Fruit fly (Drosophila melanogaster) whole organism, embryonic: ENCODE data around the gene Spps.
A peak's percentile ranks its signal among the peaks of the same experiment; 100 is the strongest.

Experiments used
- Bdp1 ChIP-seq: fragments of 200-800 bp; sonication (Bioruptor generic); optimal IDR thresholded peaks from 3 replicates; lab custom pipeline; 2016; ENCODE audit warnings: missing biosample characterization, missing genetic modification characterization
- CG10979 ChIP-seq: fragments of 200-800 bp; sonication (Bioruptor generic); optimal IDR thresholded peaks from 2 replicates; lab custom pipeline; 2018; ENCODE audit warnings: missing biosample characterization, mild to moderate bottlenecking, missing genetic modification characterization, moderate library complexity
- CG13296 ChIP-seq: fragments of 200-800 bp; sonication (Bioruptor generic); optimal IDR thresholded peaks from 3 replicates; lab custom pipeline; 2018; ENCODE audit warnings: missing biosample characterization, mild to moderate bottlenecking, missing genetic modification characterization
- CG13624 ChIP-seq: fragments of 200-800 bp; sonication (Bioruptor generic); optimal IDR thresholded peaks from 2 replicates; lab custom pipeline; 2016; ENCODE audit warnings: missing biosample characterization, missing genetic modification characterization
- CG13775 ChIP-seq: fragments of 200-800 bp; sonication (Bioruptor generic); optimal IDR thresholded peaks from 3 replicates; lab custom pipeline; 2017; ENCODE audit warnings: missing biosample characterization, mild to moderate bottlenecking, missing genetic modification characterization
- CG1602 ChIP-seq: fragments of 200-800 bp; sonication (Bioruptor generic); optimal IDR thresholded peaks from 3 replicates; lab custom pipeline; 2016; ENCODE audit warnings: missing biosample characterization, missing genetic modification characterization
- CG18476 ChIP-seq: fragments of 200-800 bp; sonication (Bioruptor generic); optimal IDR thresholded peaks from 2 replicates; lab custom pipeline; 2016; ENCODE audit warnings: missing biosample characterization, mild to moderate bottlenecking, missing genetic modification characterization
- CG18599 ChIP-seq: fragments of 200-800 bp; sonication (Bioruptor generic); optimal IDR thresholded peaks from 3 replicates; lab custom pipeline; 2017; ENCODE audit warnings: missing biosample characterization, missing genetic modification characterization, mild to moderate bottlenecking, moderate library complexity, missing genetic modification reagents
- CG18619 ChIP-seq: fragments of 200-800 bp; sonication (Bioruptor generic); optimal IDR thresholded peaks from 3 replicates; lab custom pipeline; 2017; ENCODE audit warnings: missing biosample characterization, mild to moderate bottlenecking, missing genetic modification characterization
- CG30431 ChIP-seq: fragments of 200-800 bp; sonication (Bioruptor generic); optimal IDR thresholded peaks from 2 replicates; lab custom pipeline; 2017; ENCODE audit warnings: missing biosample characterization, missing genetic modification characterization
- CG4820 ChIP-seq: fragments of 200-800 bp; sonication (Bioruptor generic); optimal IDR thresholded peaks from 3 replicates; lab custom pipeline; 2016; ENCODE audit warnings: missing biosample characterization, missing genetic modification characterization
- CG5245 ChIP-seq: fragments of 200-800 bp; sonication (Bioruptor generic); optimal IDR thresholded peaks from 3 replicates; lab custom pipeline; 2016; ENCODE audit warnings: missing biosample characterization, missing genetic modification characterization
- CG5953 ChIP-seq: fragments of 200-800 bp; sonication (Bioruptor generic); IDR thresholded peaks from 2 replicates; pipeline ENCODE4 v1.3.6; 2022; ENCODE audit warnings: missing biosample characterization, missing genetic modification characterization
- CG8924 ChIP-seq: fragments of 200-800 bp; optimal IDR thresholded peaks from 3 replicates; lab custom pipeline; 2019; ENCODE audit warnings: missing biosample characterization, mild to moderate bottlenecking, missing genetic modification characterization, moderate library complexity
- CG9932 ChIP-seq: fragments of 200-800 bp; sonication (Bioruptor generic); IDR thresholded peaks from 2 replicates; pipeline ENCODE4 v1.3.6; 2022; ENCODE audit warnings: missing biosample characterization, missing genetic modification characterization
- CTCF ChIP-seq: fragments of 200-800 bp; sonication (Bioruptor generic); optimal IDR thresholded peaks from 2 replicates; lab custom pipeline; 2017; ENCODE audit warnings: missing biosample characterization, mild to moderate bottlenecking, missing genetic modification characterization, moderate library complexity
- Chrac-16 ChIP-seq: fragments of 200-800 bp; sonication (Bioruptor generic); optimal IDR thresholded peaks from 3 replicates; lab custom pipeline; 2016; ENCODE audit warnings: missing biosample characterization, missing genetic modification characterization
- Dll ChIP-seq: fragments of 200-800 bp; sonication (Bioruptor generic); IDR thresholded peaks from 4 replicates; pipeline ENCODE4 v1.3.6; 2022; ENCODE audit warnings: missing biosample characterization, missing genetic modification characterization; ENCODE audit not compliant: partially characterized antibody
- ERR ChIP-seq: fragments of 200-800 bp; sonication (Bioruptor generic); optimal IDR thresholded peaks from 2 replicates; lab custom pipeline; 2016; ENCODE audit warnings: missing biosample characterization, missing genetic modification characterization
- Ets97D ChIP-seq: fragments of 200-800 bp; sonication (Bioruptor generic); optimal IDR thresholded peaks from 3 replicates; lab custom pipeline; 2016; ENCODE audit warnings: missing biosample characterization, missing genetic modification characterization
- Fer2 ChIP-seq: fragments of 200-800 bp; sonication (Bioruptor generic); optimal IDR thresholded peaks from 2 replicates; lab custom pipeline; 2018; ENCODE audit warnings: missing biosample characterization, mild to moderate bottlenecking, missing genetic modification characterization, moderate library complexity
- HLHmδ ChIP-seq: fragments of 200-800 bp; sonication (Bioruptor generic); optimal IDR thresholded peaks from 2 replicates; lab custom pipeline; 2018; ENCODE audit warnings: missing biosample characterization, mild to moderate bottlenecking, missing genetic modification characterization, moderate library complexity
- HmgZ ChIP-seq: fragments of 200-800 bp; sonication (Bioruptor generic); optimal IDR thresholded peaks from 2 replicates; lab custom pipeline; 2018; ENCODE audit warnings: missing biosample characterization, mild to moderate bottlenecking, missing genetic modification characterization
- Hr39 ChIP-seq: fragments of >200 bp; optimal IDR thresholded peaks from 2 replicates; lab custom pipeline; 2017
- Hsf ChIP-seq: fragments of 200-800 bp; sonication (Bioruptor generic); optimal IDR thresholded peaks from 3 replicates; lab custom pipeline; 2016; ENCODE audit warnings: missing biosample characterization, missing genetic modification characterization
- Jarid2 ChIP-seq: fragments of 200-800 bp; sonication (Bioruptor generic); optimal IDR thresholded peaks from 3 replicates; lab custom pipeline; 2017; ENCODE audit warnings: mild to moderate bottlenecking, missing biosample characterization, missing genetic modification reagents, missing genetic modification characterization
- Lpt ChIP-seq: fragments of >200 bp; optimal IDR thresholded peaks from 2 replicates; lab custom pipeline; 2018; ENCODE audit warnings: missing biosample characterization, missing genetic modification characterization
- MESR4 ChIP-seq: fragments of 200-800 bp; sonication (Bioruptor generic); optimal IDR thresholded peaks from 2 replicates; lab custom pipeline; 2018; ENCODE audit warnings: missing biosample characterization, mild to moderate bottlenecking, missing genetic modification characterization, moderate library complexity
- NC2β ChIP-seq: fragments of 200-800 bp; sonication (Bioruptor generic); optimal IDR thresholded peaks from 2 replicates; lab custom pipeline; 2016; ENCODE audit warnings: missing biosample characterization, missing genetic modification characterization
- NK7.1 ChIP-seq: fragments of 200-800 bp; sonication (Bioruptor generic); optimal IDR thresholded peaks from 3 replicates; lab custom pipeline; 2016; ENCODE audit warnings: missing biosample characterization, missing genetic modification characterization
- Ravus ChIP-seq: fragments of 200-800 bp; sonication (Bioruptor generic); IDR thresholded peaks from 2 replicates; pipeline ENCODE4 v1.3.6; 2022; ENCODE audit warnings: missing biosample characterization, missing genetic modification characterization
- Rfx ChIP-seq: fragments of 200-800 bp; sonication (Bioruptor generic); IDR thresholded peaks from 2 replicates; pipeline ENCODE4 v1.3.6; 2022; ENCODE audit warnings: missing biosample characterization, missing genetic modification characterization
- Scr ChIP-seq: fragments of 200-800 bp; sonication (Bioruptor generic); IDR thresholded peaks from 2 replicates; pipeline ENCODE4 v1.3.6; 2022; ENCODE audit warnings: missing biosample characterization, missing genetic modification characterization; ENCODE audit not compliant: partially characterized antibody
- Sox100B ChIP-seq: fragments of 200-800 bp; sonication (Bioruptor generic); optimal IDR thresholded peaks from 3 replicates; lab custom pipeline; 2018; ENCODE audit warnings: missing biosample characterization, mild to moderate bottlenecking, missing genetic modification characterization
- Xbp1 ChIP-seq: fragments of 200-800 bp; sonication (Bioruptor generic); optimal IDR thresholded peaks from 3 replicates; lab custom pipeline; 2016; ENCODE audit warnings: missing biosample characterization, mild to moderate bottlenecking, missing genetic modification characterization
- ac ChIP-seq: fragments of 200-800 bp; sonication (Bioruptor generic); optimal IDR thresholded peaks from 3 replicates; lab custom pipeline; 2017; ENCODE audit warnings: missing biosample characterization, mild to moderate bottlenecking, missing genetic modification characterization
- ato ChIP-seq: fragments of 200-800 bp; sonication (Bioruptor generic); IDR thresholded peaks from 2 replicates; pipeline ENCODE4 v1.3.6; 2022; ENCODE audit warnings: missing biosample characterization, missing genetic modification characterization; ENCODE audit not compliant: partially characterized antibody
- bowl ChIP-seq: fragments of 200-800 bp; sonication (Bioruptor generic); IDR thresholded peaks from 2 replicates; pipeline ENCODE4 v1.3.6; 2022; ENCODE audit warnings: missing biosample characterization, missing genetic modification characterization
- chn ChIP-seq: fragments of 200-800 bp; sonication (Bioruptor generic); optimal IDR thresholded peaks from 2 replicates; lab custom pipeline; 2016; ENCODE audit warnings: missing biosample characterization, missing genetic modification characterization
- ci ChIP-seq: fragments of 200-800 bp; sonication (Bioruptor generic); IDR thresholded peaks from 3 replicates; pipeline ENCODE4 v1.3.6; 2022; ENCODE audit warnings: missing biosample characterization, missing genetic modification characterization
- croc ChIP-seq: fragments of 200-800 bp; sonication (Bioruptor generic); conservative IDR thresholded peaks from 3 replicates; pipeline ENCODE4 v1.3.6; 2022; ENCODE audit warnings: missing biosample characterization, missing genetic modification characterization
- dati ChIP-seq: fragments of 200-800 bp; sonication (Bioruptor generic); IDR thresholded peaks from 2 replicates; pipeline ENCODE4 v1.3.6; 2022; ENCODE audit warnings: missing biosample characterization, missing genetic modification characterization
- ewg ChIP-seq: fragments of 200-800 bp; sonication (Bioruptor generic); optimal IDR thresholded peaks from 3 replicates; lab custom pipeline; 2017; ENCODE audit warnings: mild to moderate bottlenecking, missing biosample characterization, missing genetic modification reagents, missing genetic modification characterization
- jigr1 ChIP-seq: fragments of 200-800 bp; sonication (Bioruptor generic); IDR thresholded peaks from 3 replicates; pipeline ENCODE4 v1.3.6; 2022; ENCODE audit warnings: missing biosample characterization, missing genetic modification characterization
- lola ChIP-seq, 3 experiments: fragments of >200 bp in 2 of 3; fragments of 200-800 bp in 1 of 3; sonication (Bioruptor generic) in 1 of 3; optimal IDR thresholded peaks; 2 replicates each; lab custom pipeline; 2017 to 2019; ENCODE audit warnings: missing biosample characterization in 3 of 3, missing genetic modification characterization in 3 of 3, mild to moderate bottlenecking in 1 of 3, moderate library complexity in 1 of 3
- p53 ChIP-seq: fragments of 200-800 bp; sonication (Bioruptor generic); optimal IDR thresholded peaks from 2 replicates; lab custom pipeline; 2016; ENCODE audit warnings: missing biosample characterization, missing genetic modification characterization
- pho ChIP-seq: fragments of 200-800 bp; sonication (Bioruptor generic); optimal IDR thresholded peaks from 2 replicates; lab custom pipeline; 2016; ENCODE audit warnings: missing biosample characterization, missing genetic modification characterization
- scrt ChIP-seq: fragments of 200-800 bp; sonication (Bioruptor generic); optimal IDR thresholded peaks from 2 replicates; lab custom pipeline; 2018; ENCODE audit warnings: missing biosample characterization, mild to moderate bottlenecking, missing genetic modification characterization, moderate library complexity
- seq ChIP-seq: fragments of 200-800 bp; sonication (Bioruptor generic); IDR thresholded peaks from 2 replicates; pipeline ENCODE4 v1.3.6; 2022; ENCODE audit warnings: missing biosample characterization, missing genetic modification characterization
- slp2 ChIP-seq: fragments of 200-800 bp; sonication (Bioruptor generic); optimal IDR thresholded peaks from 2 replicates; lab custom pipeline; 2016; ENCODE audit warnings: missing biosample characterization, missing genetic modification characterization
- vfl ChIP-seq: fragments of 200-800 bp; sonication (Bioruptor generic); optimal IDR thresholded peaks from 2 replicates; lab custom pipeline; 2016; ENCODE audit warnings: missing biosample characterization, missing genetic modification characterization
- z ChIP-seq: fragments of 200-800 bp; sonication (Bioruptor generic); IDR thresholded peaks from 3 replicates; pipeline ENCODE4 v1.3.6; 2022; ENCODE audit warnings: missing biosample characterization, missing genetic modification characterization

Gene Spps

dm6 chr3R:24193373-24193879 is 33.3 kb downstream of the Spps start, which contains the start of the genes SMC6 and CG6204 (continued):
- TF ChIP-seq bowl (GFP tag; lab: Robert Waterston, UW) (peak; percentile 83), CG10979 (tag; lab: Kevin White, UChicago) (peak; percentile 92), scrt (GFP tag; lab: Kevin White, UChicago) (no peak), Dll (GFP tag; lab: Robert Waterston, UW) (peak; percentile 50; the same call in 2 of the 4 replicates), Ravus (GFP tag; lab: Robert Waterston, UW) (peak; percentile 90), ci (GFP tag; lab: Robert Waterston, UW) (peak; percentile 92), seq (GFP tag; lab: Robert Waterston, UW) (peak; percentile 92), HmgZ (tag; lab: Kevin White, UChicago) (peak; percentile 96), lola (GFP tag; optimal IDR thresholded peaks at IDR 0.05; lab: Kevin White, UChicago) (peak in 1 of 3 experiments; percentile 90), HLHmδ (GFP tag; lab: Kevin White, UChicago) (no peak), CG1602 (peak; percentile 93), p53 (GFP tag; lab: Kevin White, UChicago) (no peak), croc (GFP tag; lab: Robert Waterston, UW) (peak; percentile 85), CG8924 (tag; lab: Kevin White, UChicago) (peak; percentile 95), vfl (peak; percentile 80), ato (no peak), CG13296 (GFP tag; lab: Kevin White, UChicago) (peak; percentile 91), CG9932 (GFP tag; lab: Robert Waterston, UW) (peak; percentile 97), CG30431 (GFP tag; lab: Kevin White, UChicago) (peak; percentile 85), Ets97D (GFP tag; lab: Kevin White, UChicago) (peak; percentile 52), Sox100B (peak; percentile 89), jigr1 (GFP tag; lab: Robert Waterston, UW) (peak; percentile 82; the same call in 2 of the 3 replicates), Fer2 (peak; percentile 93), dati (GFP tag; lab: Robert Waterston, UW) (peak; percentile 78), ERR (peak; percentile 64), Bdp1 (GFP tag; lab: Kevin White, UChicago) (peak; percentile 73), CG4820 (GFP tag; lab: Kevin White, UChicago) (peak; percentile 92), MESR4 (GFP tag; lab: Kevin White, UChicago) (no peak), Hsf (peak; percentile 94), Lpt (GFP tag; lab: Kevin White, UChicago) (no peak), CTCF (GFP tag; lab: Kevin White, UChicago) (peak; percentile 45), Xbp1 (GFP tag; lab: Kevin White, UChicago) (peak; percentile 94), Hr39 (lab: Kevin White, UChicago) (no peak), CG13775 (GFP tag; lab: Kevin White, UChicago) (peak; percentile 93), z (GFP tag; lab: Robert Waterston, UW) (no peak), pho (peak; percentile 89), ac (GFP tag; lab: Kevin White, UChicago) (peak; percentile 53), Rfx (GFP tag; lab: Robert Waterston, UW) (peak; percentile 97), ewg (GFP tag; lab: Kevin White, UChicago) (peak; percentile 85), CG18619 (peak; percentile 92), Scr (GFP tag; lab: Robert Waterston, UW) (peak; percentile 59), Jarid2 (no peak), CG18599 (peak; percentile 92), slp2 (peak; percentile 76), NC2β (GFP tag; lab: Kevin White, UChicago) (peak; percentile 77), CG5245 (GFP tag; lab: Kevin White, UChicago) (peak; percentile 86), chn (GFP tag; lab: Kevin White, UChicago) (peak; percentile 76), CG18476 (GFP tag; lab: Kevin White, UChicago) (peak; percentile 92), CG13624 (GFP tag; lab: Kevin White, UChicago) (peak; percentile 95), NK7.1 (GFP tag; lab: Kevin White, UChicago) (peak; percentile 80), CG5953 (peak; percentile 78), Chrac-16 (peak; percentile 94)
